Worm (Caenorhabditis elegans) whole organism, L1 larva: ENCODE data around the gene glb-11.

Experiments used
- C04F5.9 ChIP-seq: sonication (generic microtip); optimal IDR thresholded peaks from 2 replicates; lab custom pipeline; 2016; ENCODE audit warnings: missing genetic modification characterization, missing compliant biosample characterization
- C16A3.4 ChIP-seq: fragments of 150-350 bp; optimal IDR thresholded peaks from 2 replicates; lab custom pipeline; 2014; ENCODE audit warnings: missing biosample characterization, missing genetic modification characterization
- C34B4.2 ChIP-seq: sonication (generic microtip); optimal IDR thresholded peaks from 2 replicates; lab custom pipeline; 2017; ENCODE audit warnings: mild to moderate bottlenecking, missing genetic modification characterization, missing compliant biosample characterization
- alr-1 ChIP-seq: fragments of 200-800 bp; sonication (Bioruptor generic); optimal IDR thresholded peaks from 2 replicates; lab custom pipeline; 2018; ENCODE audit warnings: borderline replicate concordance, mild to moderate bottlenecking, missing genetic modification characterization, missing compliant biosample characterization
- ama-1 ChIP-seq: fragments of 150-350 bp; optimal IDR thresholded peaks from 2 replicates; lab custom pipeline; 2014
- blmp-1 ChIP-seq: fragments of 150-350 bp; optimal IDR thresholded peaks from 2 replicates; lab custom pipeline; 2014; ENCODE audit warnings: missing biosample characterization, missing genetic modification characterization
- ceh-63 ChIP-seq: fragments of 200-800 bp; sonication (Bioruptor generic); optimal IDR thresholded peaks from 2 replicates; lab custom pipeline; 2018; ENCODE audit warnings: mild to moderate bottlenecking, missing genetic modification characterization, missing compliant biosample characterization
- ces-1 ChIP-seq: fragments of 150-350 bp; optimal IDR thresholded peaks from 2 replicates; lab custom pipeline; 2014; ENCODE audit warnings: missing biosample characterization, missing genetic modification reagents, missing genetic modification characterization
- dsc-1 ChIP-seq: sonication (generic microtip); optimal IDR thresholded peaks from 2 replicates; lab custom pipeline; 2016; ENCODE audit warnings: mild to moderate bottlenecking, missing genetic modification characterization, missing compliant biosample characterization
- efl-1 ChIP-seq, 4 experiments: fragments of 150-350 bp; optimal IDR thresholded peaks in 3 of 4; peaks in 1 of 4; 1 replicate in 1 of 4; 2 replicates in 3 of 4; lab custom pipeline; 2014; ENCODE audit warnings: missing biosample characterization in 2 of 4, missing genetic modification characterization in 2 of 4, missing genetic modification reagents in 2 of 4
- egl-13 ChIP-seq: sonication (generic microtip); optimal IDR thresholded peaks from 2 replicates; lab custom pipeline; 2016; ENCODE audit warnings: missing genotype, missing genetic modification reagents, missing genetic modification characterization, missing compliant biosample characterization
- egl-27 ChIP-seq, 2 experiments: fragments of 150-350 bp in 1 of 2; sonication (generic microtip); optimal IDR thresholded peaks; 3 replicates each; lab custom pipeline; 2017 to 2018; ENCODE audit warnings: missing biosample characterization in 2 of 2, missing genetic modification characterization in 2 of 2, missing genetic modification reagents in 2 of 2
- grh-1 ChIP-seq: fragments of 200-800 bp; sonication (Bioruptor generic); IDR thresholded peaks from 2 replicates; pipeline ENCODE4 v1.3.6; 2022; ENCODE audit warnings: missing genetic modification reagents, missing genetic modification characterization, missing compliant biosample characterization
- hlh-17 ChIP-seq: fragments of 200-800 bp; sonication (Bioruptor generic); optimal IDR thresholded peaks from 2 replicates; lab custom pipeline; 2018; ENCODE audit warnings: missing genetic modification characterization, mild to moderate bottlenecking, missing compliant biosample characterization, moderate library complexity, borderline replicate concordance
- hlh-4 ChIP-seq: sonication (generic microtip); optimal IDR thresholded peaks from 2 replicates; lab custom pipeline; 2016; ENCODE audit warnings: mild to moderate bottlenecking, missing genetic modification characterization, missing compliant biosample characterization
- hpl-2 ChIP-seq: fragments of 150-350 bp; optimal IDR thresholded peaks from 2 replicates; lab custom pipeline; 2014; ENCODE audit warnings: missing biosample characterization, missing genetic modification reagents, missing genetic modification characterization
- isw-1 ChIP-seq: fragments of 200-800 bp; sonication (Bioruptor generic); IDR thresholded peaks from 2 replicates; pipeline ENCODE4 v1.3.6; 2022; ENCODE audit warnings: missing genetic modification characterization, missing compliant biosample characterization
- lin-13 ChIP-seq: fragments of 150-350 bp; optimal IDR thresholded peaks from 2 replicates; lab custom pipeline; 2014; ENCODE audit warnings: missing biosample characterization, missing genetic modification reagents, missing genetic modification characterization
- lin-14 ChIP-seq: fragments of 200-800 bp; sonication (Bioruptor generic); optimal IDR thresholded peaks from 2 replicates; lab custom pipeline; 2018; ENCODE audit warnings: mild to moderate bottlenecking, missing genetic modification characterization, moderate library complexity, missing compliant biosample characterization
- lin-15B ChIP-seq: fragments of 150-350 bp; sonication (generic microtip); optimal IDR thresholded peaks from 3 replicates; lab custom pipeline; 2014; ENCODE audit warnings: missing biosample characterization, missing genetic modification characterization
- lin-35 ChIP-seq, 2 experiments: fragments of 150-350 bp; optimal IDR thresholded peaks; 2 replicates each; lab custom pipeline; 2014; ENCODE audit warnings: missing biosample characterization in 2 of 2, missing genetic modification characterization in 2 of 2, missing genetic modification reagents in 2 of 2
- lir-3 ChIP-seq: sonication (generic microtip); optimal IDR thresholded peaks from 2 replicates; lab custom pipeline; 2016; ENCODE audit warnings: mild to moderate bottlenecking, missing genetic modification characterization, moderate library complexity, missing compliant biosample characterization; ENCODE audit not compliant: poor library complexity
- lsy-2 ChIP-seq, 2 experiments: fragments of 150-350 bp; optimal IDR thresholded peaks; 2 replicates each; lab custom pipeline; 2014; ENCODE audit warnings: missing biosample characterization in 2 of 2, missing genetic modification characterization in 2 of 2
- mab-9 ChIP-seq: fragments of 200-800 bp; sonication (Bioruptor generic); IDR thresholded peaks from 2 replicates; pipeline ENCODE4 v1.3.6; 2022; ENCODE audit warnings: missing genetic modification reagents, missing genetic modification characterization, missing compliant biosample characterization
- mep-1 ChIP-seq: fragments of 150-350 bp; optimal IDR thresholded peaks from 2 replicates; lab custom pipeline; 2014; ENCODE audit warnings: missing biosample characterization, missing genetic modification characterization
- nhr-11 ChIP-seq: fragments of 150-350 bp; optimal IDR thresholded peaks from 2 replicates; lab custom pipeline; 2014; ENCODE audit warnings: missing biosample characterization, missing genetic modification characterization
- nhr-19 ChIP-seq: fragments of 200-800 bp; sonication (Bioruptor generic); conservative IDR thresholded peaks from 2 replicates; pipeline ENCODE4 v1.3.6; 2022; ENCODE audit warnings: missing genetic modification characterization, missing compliant biosample characterization
- nhr-20 ChIP-seq: sonication (generic microtip); optimal IDR thresholded peaks from 2 replicates; lab custom pipeline; 2016; ENCODE audit warnings: mild to moderate bottlenecking, missing genetic modification characterization, missing compliant biosample characterization
- nhr-237 ChIP-seq: fragments of 150-350 bp; optimal IDR thresholded peaks from 2 replicates; lab custom pipeline; 2014; ENCODE audit warnings: missing biosample characterization, missing genetic modification characterization
- nhr-47 ChIP-seq: sonication (generic microtip); optimal IDR thresholded peaks from 2 replicates; lab custom pipeline; 2016; ENCODE audit warnings: mild to moderate bottlenecking, missing genetic modification characterization, moderate library complexity, missing compliant biosample characterization
- nhr-71 ChIP-seq: sonication (generic microtip); optimal IDR thresholded peaks from 2 replicates; lab custom pipeline; 2016; ENCODE audit warnings: mild to moderate bottlenecking, missing genetic modification characterization, moderate library complexity, missing compliant biosample characterization
- nhr-77 ChIP-seq: fragments of 150-350 bp; optimal IDR thresholded peaks from 2 replicates; lab custom pipeline; 2014; ENCODE audit warnings: missing biosample characterization, missing genetic modification characterization
- nhr-85 ChIP-seq: sonication (generic microtip); peaks from one replicate; lab custom pipeline; 2016; ENCODE audit warnings: missing genetic modification characterization, inconsistent platforms, missing compliant biosample characterization
- nhr-90 ChIP-seq: sonication (generic microtip); optimal IDR thresholded peaks from 2 replicates; lab custom pipeline; 2016; ENCODE audit warnings: mild to moderate bottlenecking, missing genetic modification characterization, missing compliant biosample characterization; ENCODE audit not compliant: poor library complexity
- snpc-4 ChIP-seq: fragments of 150-350 bp; optimal IDR thresholded peaks from 2 replicates; lab custom pipeline; 2014; ENCODE audit warnings: missing biosample characterization, missing genetic modification characterization
- snu-23 ChIP-seq: sonication (generic microtip); optimal IDR thresholded peaks from 2 replicates; lab custom pipeline; 2016; ENCODE audit warnings: missing genetic modification characterization, missing compliant biosample characterization
- sptf-1 ChIP-seq: fragments of 150-350 bp; optimal IDR thresholded peaks from 2 replicates; lab custom pipeline; 2014; ENCODE audit warnings: missing biosample characterization, missing genetic modification characterization
- sup-37 ChIP-seq: fragments of 200-800 bp; sonication (Bioruptor generic); optimal IDR thresholded peaks from 2 replicates; lab custom pipeline; 2018; ENCODE audit warnings: mild to moderate bottlenecking, missing genetic modification characterization, missing compliant biosample characterization
- tbx-2 ChIP-seq: sonication (generic microtip); optimal IDR thresholded peaks from 2 replicates; lab custom pipeline; 2016; ENCODE audit warnings: missing genetic modification characterization, missing compliant biosample characterization
- tlp-1 ChIP-seq: fragments of 150-350 bp; optimal IDR thresholded peaks from 2 replicates; lab custom pipeline; 2014; ENCODE audit warnings: missing biosample characterization, missing genetic modification characterization
- unc-62 ChIP-seq: fragments of 150-350 bp; optimal IDR thresholded peaks from 2 replicates; lab custom pipeline; 2014; ENCODE audit warnings: missing biosample characterization, missing genetic modification reagents, missing genetic modification characterization
- unc-86 ChIP-seq: sonication (generic microtip); optimal IDR thresholded peaks from 2 replicates; lab custom pipeline; 2016; ENCODE audit warnings: missing genetic modification characterization, missing compliant biosample characterization
- vab-15 ChIP-seq: sonication (generic microtip); optimal IDR thresholded peaks from 2 replicates; lab custom pipeline; 2017; ENCODE audit warnings: missing genotype, mild to moderate bottlenecking, missing genetic modification characterization, missing compliant biosample characterization
- zag-1 ChIP-seq: fragments of 150-350 bp; optimal IDR thresholded peaks from 2 replicates; lab custom pipeline; 2014; ENCODE audit warnings: missing biosample characterization, missing genetic modification characterization
- zip-4 ChIP-seq: fragments of 200-800 bp; sonication (Bioruptor generic); optimal IDR thresholded peaks from 2 replicates; lab custom pipeline; 2018; ENCODE audit warnings: mild to moderate bottlenecking, missing genetic modification characterization, moderate library complexity, missing compliant biosample characterization
- ztf-4 ChIP-seq: fragments of 150-350 bp; optimal IDR thresholded peaks from 2 replicates; lab custom pipeline; 2014; ENCODE audit warnings: missing biosample characterization, missing genetic modification characterization

glb-11 gene

DNA sequence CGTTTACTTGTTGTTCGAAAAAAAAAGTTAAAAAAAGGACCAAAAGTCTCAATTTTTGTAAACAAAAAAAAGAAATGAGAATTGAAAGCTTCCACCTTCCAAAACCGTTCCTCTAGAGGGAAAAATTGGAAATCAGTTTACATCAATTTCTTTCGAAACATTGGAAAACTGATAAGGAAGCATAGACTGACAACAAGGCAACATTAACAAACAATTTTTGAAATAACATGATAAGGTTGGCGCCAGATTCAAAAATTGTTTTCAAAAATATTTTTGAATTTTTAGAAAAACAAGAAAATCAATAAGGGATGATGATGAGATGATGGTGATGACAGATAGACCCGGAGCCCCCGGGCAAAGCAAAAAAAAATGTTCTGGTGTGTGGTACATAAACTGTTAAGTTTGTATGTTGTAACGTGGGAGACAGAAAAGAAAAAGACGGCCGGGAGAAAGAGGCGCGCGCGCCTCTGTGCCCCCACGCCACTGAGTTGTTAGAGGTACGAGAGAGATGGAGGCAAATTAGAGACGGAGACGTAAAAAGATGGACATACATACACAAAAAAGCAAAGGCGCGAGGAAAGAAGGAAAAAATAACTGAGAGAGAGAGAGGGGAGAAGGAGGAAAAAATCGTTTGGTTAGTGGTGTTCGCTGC lies 11.9 kb downstream of the glb-11 start (continued):
- TF ChIP-seq nhr-71 (tag; lab: Kevin White, UChicago) (peak; percentile 81), ztf-4 (tag; lab: Kevin White, UChicago) (no peak), sptf-1 (tag; lab: Kevin White, UChicago) (no peak), hlh-4 (tag; lab: Kevin White, UChicago) (no peak), ces-1 (GFP tag; lab: Kevin White, UChicago) (no peak), C04F5.9 (tag; lab: Kevin White, UChicago) (no peak), C16A3.4 (tag; lab: Kevin White, UChicago) (peak; percentile 13), nhr-47 (tag; lab: Kevin White, UChicago) (peak; percentile 59), hpl-2 (no peak), blmp-1 (peak; percentile 27), ceh-63 (GFP tag; lab: Kevin White, UChicago) (no peak), dsc-1 (tag; lab: Kevin White, UChicago) (peak; percentile 49), lir-3 (no peak), zip-4 (GFP tag; lab: Kevin White, UChicago) (no peak), lin-13 (peak; percentile 21), nhr-237 (tag; lab: Kevin White, UChicago) (no peak), lsy-2 (tag; optimal IDR thresholded peaks at IDR 0.05; lab: Kevin White, UChicago) (peak; percentile 46 to 61), nhr-11 (tag; lab: Kevin White, UChicago) (no peak), tbx-2 (tag; lab: Kevin White, UChicago) (peak; percentile 43), snu-23 (GFP tag; lab: Kevin White, UChicago) (peak; percentile 74), tlp-1 (tag; lab: Kevin White, UChicago) (no peak), snpc-4 (tag; lab: Kevin White, UChicago) (peak; percentile 28), nhr-77 (tag; lab: Kevin White, UChicago) (no peak), isw-1 (GFP tag; lab: Robert Waterston, UW) (no peak)

DNA sequence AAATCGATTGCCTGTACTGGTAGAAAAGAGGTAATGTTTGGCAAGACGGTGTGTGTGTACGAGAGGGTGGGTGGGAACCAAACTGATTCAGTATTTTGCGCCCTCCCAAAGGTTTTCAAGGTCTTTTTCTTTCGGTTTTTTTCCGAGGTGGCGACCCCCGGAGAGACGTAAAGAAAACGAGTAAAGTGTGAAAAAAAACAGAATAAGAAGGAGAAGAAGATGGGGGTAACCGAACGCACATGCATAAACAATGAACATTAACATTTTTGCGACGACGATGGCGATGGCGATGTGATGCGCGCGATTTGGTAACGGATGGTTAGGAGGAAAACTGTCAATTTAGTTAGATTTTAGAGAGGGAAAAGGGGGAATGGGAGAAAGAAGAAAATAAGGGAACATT lies 13.6 kb downstream of the glb-11 start:
- TF ChIP-seq lin-35 (GFP tag; optimal IDR thresholded peaks at IDR 0.05; lab: Kevin White, UChicago) = peak in 1 of 2 experiments; percentile 9
- TF ChIP-seq C34B4.2 = no peak
- no peak for TF ChIP-seq sup-37
- TF ChIP-seq nhr-20 (tag; lab: Kevin White, UChicago) = peak; percentile 10
- TF ChIP-seq egl-13 (tag; lab: Kevin White, UChicago) = no peak
- TF ChIP-seq nhr-85 (tag; lab: Kevin White, UChicago) = no peak
- TF ChIP-seq tlp-1 (tag; lab: Kevin White, UChicago) = no peak
- no peak for TF ChIP-seq ces-1 (GFP tag; lab: Kevin White, UChicago)
- TF ChIP-seq unc-62 (GFP tag; lab: Kevin White, UChicago) = no peak
- no peak for TF ChIP-seq mab-9
- peak; percentile 80 for TF ChIP-seq lin-14
- no peak for TF ChIP-seq lin-15B
- TF ChIP-seq lsy-2 (tag; optimal IDR thresholded peaks at IDR 0.05; lab: Kevin White, UChicago) = no peak
- no peak for TF ChIP-seq efl-1 (optimal IDR thresholded peaks at IDR 0.05; lab: Kevin White, UChicago)
- peak in 1 of 2 experiments; percentile 53 for TF ChIP-seq efl-1 (GFP tag; optimal IDR thresholded peaks at IDR 0.05 in 1 of 2; lab: Kevin White, UChicago)
- no peak for TF ChIP-seq nhr-77 (tag; lab: Kevin White, UChicago)
- no peak for TF ChIP-seq ztf-4 (tag; lab: Kevin White, UChicago)
- TF ChIP-seq nhr-90 = no peak
- TF ChIP-seq alr-1 (tag; lab: Kevin White, UChicago) = no peak
- no peak for TF ChIP-seq zag-1 (tag; lab: Kevin White, UChicago)
- TF ChIP-seq nhr-71 (tag; lab: Kevin White, UChicago) = peak; percentile 2
- TF ChIP-seq nhr-47 (tag; lab: Kevin White, UChicago) = no peak
- TF ChIP-seq nhr-19 (GFP tag; lab: Robert Waterston, UW) = no peak
- TF ChIP-seq mep-1 = peak; percentile 22
- TF ChIP-seq ama-1 (lab: Kevin White, UChicago) = no peak
- no peak for TF ChIP-seq hlh-4 (tag; lab: Kevin White, UChicago)
- no peak for TF ChIP-seq egl-27 (tag; optimal IDR thresholded peaks at IDR 0.05; lab: Kevin White, UChicago)
- TF ChIP-seq hlh-17 = no peak
- TF ChIP-seq grh-1 (GFP tag; lab: Robert Waterston, UW) = no peak
- no peak for TF ChIP-seq unc-86 (tag; lab: Kevin White, UChicago)
- peak; percentile 37 for TF ChIP-seq blmp-1
- TF ChIP-seq vab-15 (tag; lab: Kevin White, UChicago) = no peak
